Fruit fly (Drosophila melanogaster) whole organism, embryonic: ENCODE results near the gene Ser7.

Experiments used
- BEAF-32 ChIP-seq: fragments of 200-800 bp; sonication (Bioruptor generic); optimal IDR thresholded peaks from 3 replicates; lab custom pipeline; 2017; ENCODE audit warnings: missing biosample characterization, missing genetic modification characterization, mild to moderate bottlenecking, moderate library complexity, missing genetic modification reagents
- Blimp-1 ChIP-seq: fragments of 200-800 bp; sonication (Bioruptor generic); optimal IDR thresholded peaks from 3 replicates; lab custom pipeline; 2018; ENCODE audit warnings: missing biosample characterization, missing genetic modification characterization, mild to moderate bottlenecking, moderate library complexity, missing genetic modification reagents
- BtbVII ChIP-seq: fragments of 200-800 bp; sonication (Bioruptor generic); optimal IDR thresholded peaks from 3 replicates; lab custom pipeline; 2017; ENCODE audit warnings: missing biosample characterization, mild to moderate bottlenecking, missing genetic modification characterization
- CG10209 ChIP-seq: fragments of 200-800 bp; sonication (Bioruptor generic); optimal IDR thresholded peaks from 3 replicates; lab custom pipeline; 2017; ENCODE audit warnings: missing biosample characterization, mild to moderate bottlenecking, missing genetic modification characterization, missing genetic modification reagents
- CG10366 ChIP-seq: fragments of 200-800 bp; sonication (Bioruptor generic); IDR thresholded peaks from 2 replicates; pipeline ENCODE4 v1.3.6; 2022; ENCODE audit warnings: missing biosample characterization, missing genetic modification characterization
- CG10543 ChIP-seq: fragments of 200-800 bp; sonication (Bioruptor generic); optimal IDR thresholded peaks from 3 replicates; lab custom pipeline; 2017; ENCODE audit warnings: missing biosample characterization, mild to moderate bottlenecking, missing genetic modification characterization, moderate library complexity
- CG11398 ChIP-seq: fragments of 200-800 bp; sonication (Bioruptor generic); optimal IDR thresholded peaks from 2 replicates; lab custom pipeline; 2016; ENCODE audit warnings: missing biosample characterization, missing genetic modification characterization
- CG11504 ChIP-seq: fragments of 200-800 bp; sonication (Bioruptor generic); optimal IDR thresholded peaks from 3 replicates; lab custom pipeline; 2019; ENCODE audit warnings: missing biosample characterization, mild to moderate bottlenecking, missing genetic modification characterization, moderate library complexity
- CG14710 ChIP-seq: fragments of 200-800 bp; sonication (Bioruptor generic); optimal IDR thresholded peaks from 3 replicates; lab custom pipeline; 2019; ENCODE audit warnings: missing biosample characterization, mild to moderate bottlenecking, missing genetic modification characterization, moderate library complexity
- CG15601 ChIP-seq: fragments of 200-800 bp; sonication (Bioruptor generic); optimal IDR thresholded peaks from 3 replicates; lab custom pipeline; 2019; ENCODE audit warnings: missing biosample characterization, mild to moderate bottlenecking, missing genetic modification characterization, moderate library complexity
- CG18011 ChIP-seq: fragments of 200-800 bp; sonication (Bioruptor generic); optimal IDR thresholded peaks from 2 replicates; lab custom pipeline; 2017; ENCODE audit warnings: missing biosample characterization, missing genetic modification characterization, mild to moderate bottlenecking, moderate library complexity, missing genotype
- CG1832 ChIP-seq: fragments of 200-800 bp; sonication (Bioruptor generic); optimal IDR thresholded peaks from 2 replicates; lab custom pipeline; 2017; ENCODE audit warnings: missing biosample characterization, mild to moderate bottlenecking, missing genetic modification characterization, inconsistent platforms
- CG2120 ChIP-seq: fragments of 200-800 bp; sonication (Bioruptor generic); optimal IDR thresholded peaks from 3 replicates; lab custom pipeline; 2016; ENCODE audit warnings: missing biosample characterization, missing genetic modification characterization
- CG34376 ChIP-seq: fragments of 200-800 bp; sonication (Bioruptor generic); optimal IDR thresholded peaks from 2 replicates; lab custom pipeline; 2018; ENCODE audit warnings: missing biosample characterization, mild to moderate bottlenecking, missing genetic modification characterization
- CG34422 ChIP-seq: fragments of 200-800 bp; sonication (Bioruptor generic); IDR thresholded peaks from 3 replicates; pipeline ENCODE4 v1.3.6; 2022; ENCODE audit warnings: missing biosample characterization, missing genetic modification characterization
- CG4820 ChIP-seq: fragments of 200-800 bp; sonication (Bioruptor generic); optimal IDR thresholded peaks from 3 replicates; lab custom pipeline; 2016; ENCODE audit warnings: missing biosample characterization, missing genetic modification characterization
- CG4854 ChIP-seq: fragments of 200-800 bp; sonication (Bioruptor generic); optimal IDR thresholded peaks from 2 replicates; lab custom pipeline; 2016; ENCODE audit warnings: missing biosample characterization, missing genetic modification characterization, inconsistent platforms
- CG6683 ChIP-seq: fragments of 200-800 bp; sonication (Bioruptor generic); optimal IDR thresholded peaks from 2 replicates; lab custom pipeline; 2017; ENCODE audit warnings: missing biosample characterization, mild to moderate bottlenecking, missing genetic modification characterization, missing genetic modification reagents
- CG6854 ChIP-seq: fragments of 200-800 bp; sonication (Bioruptor generic); optimal IDR thresholded peaks from 3 replicates; lab custom pipeline; 2017; ENCODE audit warnings: missing biosample characterization, mild to moderate bottlenecking, missing genetic modification characterization
- CG7786 ChIP-seq: fragments of 200-800 bp; sonication (Bioruptor generic); optimal IDR thresholded peaks from 2 replicates; lab custom pipeline; 2016; ENCODE audit warnings: missing biosample characterization, missing genetic modification characterization
- Camta ChIP-seq: fragments of 200-800 bp; sonication (Bioruptor generic); optimal IDR thresholded peaks from 2 replicates; lab custom pipeline; 2016; ENCODE audit warnings: missing biosample characterization, missing genetic modification characterization
- CoRest ChIP-seq: fragments of 200-800 bp; sonication (Bioruptor generic); optimal IDR thresholded peaks from 3 replicates; lab custom pipeline; 2018; ENCODE audit warnings: missing biosample characterization, mild to moderate bottlenecking, missing genetic modification characterization, moderate library complexity
- Hmr ChIP-seq: fragments of 200-800 bp; sonication (Bioruptor generic); optimal IDR thresholded peaks from 3 replicates; lab custom pipeline; 2017; ENCODE audit warnings: mild to moderate bottlenecking, missing biosample characterization, missing genetic modification reagents, missing genetic modification characterization
- Hr39 ChIP-seq: fragments of >200 bp; optimal IDR thresholded peaks from 2 replicates; lab custom pipeline; 2017
- Hr51 ChIP-seq, 2 experiments: fragments of 200-800 bp; sonication (Bioruptor generic); optimal IDR thresholded peaks; 2 replicates in 1 of 2; 3 replicates in 1 of 2; lab custom pipeline; 2016 to 2018; ENCODE audit warnings: missing biosample characterization in 2 of 2, missing genetic modification characterization in 2 of 2, mild to moderate bottlenecking in 1 of 2, moderate library complexity in 1 of 2
- Meics ChIP-seq: fragments of 200-800 bp; sonication (Bioruptor generic); optimal IDR thresholded peaks from 2 replicates; lab custom pipeline; 2017; ENCODE audit warnings: missing biosample characterization, mild to moderate bottlenecking, missing genetic modification characterization
- Nf-YA ChIP-seq: fragments of 200-800 bp; sonication (Bioruptor generic); IDR thresholded peaks from 2 replicates; pipeline ENCODE4 v1.3.6; 2022; ENCODE audit warnings: missing biosample characterization, missing genetic modification characterization
- NfI ChIP-seq: fragments of 200-800 bp; sonication (Bioruptor generic); optimal IDR thresholded peaks from 3 replicates; lab custom pipeline; 2018; ENCODE audit warnings: missing biosample characterization, mild to moderate bottlenecking, missing genetic modification characterization, moderate library complexity
- Poxn ChIP-seq: fragments of 200-800 bp; sonication (Bioruptor generic); IDR thresholded peaks from 2 replicates; pipeline ENCODE4 v1.3.6; 2022; ENCODE audit warnings: missing biosample characterization, missing genetic modification characterization
- cas ChIP-seq: fragments of 200-800 bp; sonication (Bioruptor generic); IDR thresholded peaks from 2 replicates; pipeline ENCODE4 v1.3.6; 2022; ENCODE audit warnings: missing biosample characterization, missing genetic modification characterization
- chn ChIP-seq: fragments of 200-800 bp; sonication (Bioruptor generic); optimal IDR thresholded peaks from 2 replicates; lab custom pipeline; 2016; ENCODE audit warnings: missing biosample characterization, missing genetic modification characterization
- crol ChIP-seq: fragments of 200-800 bp; sonication (Bioruptor generic); IDR thresholded peaks from 2 replicates; pipeline ENCODE4 v1.3.6; 2022; ENCODE audit warnings: missing biosample characterization, missing genetic modification characterization
- da ChIP-seq: fragments of 200-800 bp; sonication (Bioruptor generic); optimal IDR thresholded peaks from 2 replicates; lab custom pipeline; 2016; ENCODE audit warnings: missing biosample characterization, missing genetic modification characterization
- dan ChIP-seq: fragments of 200-800 bp; sonication (Bioruptor generic); IDR thresholded peaks from 2 replicates; pipeline ENCODE4 v1.3.6; 2022; ENCODE audit warnings: missing biosample characterization, missing genetic modification characterization
- dysf ChIP-seq: fragments of 200-800 bp; sonication (Bioruptor generic); IDR thresholded peaks from 3 replicates; pipeline ENCODE4 v1.3.6; 2022; ENCODE audit warnings: missing biosample characterization, missing genetic modification characterization
- exex ChIP-seq: fragments of 200-800 bp; sonication (Bioruptor generic); optimal IDR thresholded peaks from 4 replicates; lab custom pipeline; 2018; ENCODE audit warnings: missing biosample characterization, mild to moderate bottlenecking, missing genetic modification characterization, moderate library complexity
- fd96Cb ChIP-seq: fragments of 200-800 bp; sonication (Bioruptor generic); optimal IDR thresholded peaks from 2 replicates; lab custom pipeline; 2018; ENCODE audit warnings: missing biosample characterization, mild to moderate bottlenecking, missing genetic modification characterization, moderate library complexity
- gem ChIP-seq: fragments of 200-800 bp; sonication (Bioruptor generic); optimal IDR thresholded peaks from 2 replicates; lab custom pipeline; 2019; ENCODE audit warnings: missing biosample characterization, mild to moderate bottlenecking, missing genetic modification characterization, moderate library complexity
- lab ChIP-seq: fragments of 200-800 bp; sonication (Bioruptor generic); optimal IDR thresholded peaks from 3 replicates; lab custom pipeline; 2017; ENCODE audit warnings: missing biosample characterization, missing genetic modification characterization, mild to moderate bottlenecking, moderate library complexity, missing genetic modification reagents
- lilli ChIP-seq: fragments of 200-800 bp; sonication (Bioruptor generic); optimal IDR thresholded peaks from 3 replicates; lab custom pipeline; 2016; ENCODE audit warnings: missing biosample characterization, missing genetic modification characterization
- onecut ChIP-seq: fragments of 200-800 bp; sonication (Bioruptor generic); IDR thresholded peaks from 2 replicates; pipeline ENCODE4 v1.3.6; 2022; ENCODE audit warnings: missing biosample characterization, missing genetic modification characterization
- ro ChIP-seq: fragments of 200-800 bp; sonication (Bioruptor generic); IDR thresholded peaks from 2 replicates; pipeline ENCODE4 v1.3.6; 2022; ENCODE audit warnings: missing biosample characterization, missing genetic modification characterization
- scrt ChIP-seq: fragments of 200-800 bp; sonication (Bioruptor generic); optimal IDR thresholded peaks from 2 replicates; lab custom pipeline; 2018; ENCODE audit warnings: missing biosample characterization, mild to moderate bottlenecking, missing genetic modification characterization, moderate library complexity
- seq ChIP-seq: fragments of 200-800 bp; sonication (Bioruptor generic); IDR thresholded peaks from 2 replicates; pipeline ENCODE4 v1.3.6; 2022; ENCODE audit warnings: missing biosample characterization, missing genetic modification characterization
- zen ChIP-seq: fragments of 200-800 bp; sonication (Bioruptor generic); optimal IDR thresholded peaks from 3 replicates; lab custom pipeline; 2018; ENCODE audit warnings: missing biosample characterization, mild to moderate bottlenecking, missing genetic modification characterization, moderate library complexity

Gene Ser7

dm6 chrX:9829896-9830295 is 35.1 kb upstream of the Ser7 start (continued):
- TF ChIP-seq gem (peak; percentile 59), CG7786 (no peak), Blimp-1 (peak; percentile 36), Hr51 (GFP tag; optimal IDR thresholded peaks at IDR 0.05; lab: Kevin White, UChicago) (peak in 1 of 2 experiments; percentile 35), CG14710 (no peak), CG18011 (no peak), lab (GFP tag; lab: Kevin White, UChicago) (peak; percentile 56), crol (GFP tag; lab: Robert Waterston, UW) (0 out of 2 replicates have a peak, but pooled peaks have one; percentile 25), Nf-YA (GFP tag; lab: Robert Waterston, UW) (no peak), scrt (GFP tag; lab: Kevin White, UChicago) (no peak), dysf (0 out of 3 replicates have a peak, but pooled peaks have one; percentile 28), CG4820 (GFP tag; lab: Kevin White, UChicago) (no peak), Meics (GFP tag; lab: Kevin White, UChicago) (peak; percentile 30), CG10209 (peak; percentile 8), CoRest (peak; percentile 3), fd96Cb (peak; percentile 11), CG11398 (GFP tag; lab: Kevin White, UChicago) (no peak), CG2120 (GFP tag; lab: Kevin White, UChicago) (peak; percentile 27), seq (GFP tag; lab: Robert Waterston, UW) (no peak), zen (tag; lab: Kevin White, UChicago) (no peak), Hmr (GFP tag; lab: Kevin White, UChicago) (peak; percentile 22), CG11504 (tag; lab: Kevin White, UChicago) (peak; percentile 50)
- TF ChIP-seq, all 482 proteins: peak for 29

dm6 chrX:9833028-9833427 is 32.0 kb upstream of the Ser7 start:
- no peak for TF ChIP-seq CG14710
- no peak for TF ChIP-seq BEAF-32 (GFP tag; lab: Kevin White, UChicago)
- no peak for TF ChIP-seq Poxn (GFP tag; lab: Robert Waterston, UW)
- TF ChIP-seq CG10366 (GFP tag; lab: Robert Waterston, UW), result no peak
- TF ChIP-seq CG4854 (GFP tag; lab: Kevin White, UChicago), result no peak
- peak; percentile 8 for TF ChIP-seq CG1832 (GFP tag; lab: Kevin White, UChicago)
- TF ChIP-seq CG6854 (GFP tag; lab: Kevin White, UChicago), result no peak

- peak; percentile 74 for TF ChIP-seq Hr39 (lab: Kevin White, UChicago)
- no peak for TF ChIP-seq BEAF-32 (GFP tag; lab: Kevin White, UChicago)
Observed at dm6 chrX:9847529-9847928, 17.5 kb upstream of the Ser7 start.

dm6 chrX:9868510-9869248 is 3.6 kb downstream of the Ser7 start, which contains the start of gene CG45060:
Gene CG45060 (minus strand): TSS chrX:9868568.
- no peak for TF ChIP-seq lilli (GFP tag; lab: Kevin White, UChicago)
- TF ChIP-seq CG34422 (GFP tag; lab: Robert Waterston, UW), result no peak
- TF ChIP-seq NfI (GFP tag; lab: Kevin White, UChicago), result no peak
- TF ChIP-seq CG34376 (GFP tag; lab: Kevin White, UChicago), result peak; percentile 28
- no peak for TF ChIP-seq onecut
- TF ChIP-seq da, result no peak
- peak; percentile 83 for TF ChIP-seq BtbVII (GFP tag; lab: Kevin White, UChicago)
- no peak for TF ChIP-seq fd96Cb
- TF ChIP-seq CG6683, result no peak
- no peak for TF ChIP-seq CG15601
- TF ChIP-seq ro, result no peak
- no peak for TF ChIP-seq chn (GFP tag; lab: Kevin White, UChicago)
- TF ChIP-seq exex (tag; lab: Kevin White, UChicago), result peak; percentile 68
- TF ChIP-seq CG10543, result peak; percentile 79
- TF ChIP-seq dan (GFP tag; lab: Robert Waterston, UW), result no peak
- no peak for TF ChIP-seq cas (GFP tag; lab: Robert Waterston, UW)
- TF ChIP-seq Camta (GFP tag; lab: Kevin White, UChicago), result no peak
